Worm (Caenorhabditis elegans): ENCODE results near the gene clec-123.

The clec-123 gene

DNA sequence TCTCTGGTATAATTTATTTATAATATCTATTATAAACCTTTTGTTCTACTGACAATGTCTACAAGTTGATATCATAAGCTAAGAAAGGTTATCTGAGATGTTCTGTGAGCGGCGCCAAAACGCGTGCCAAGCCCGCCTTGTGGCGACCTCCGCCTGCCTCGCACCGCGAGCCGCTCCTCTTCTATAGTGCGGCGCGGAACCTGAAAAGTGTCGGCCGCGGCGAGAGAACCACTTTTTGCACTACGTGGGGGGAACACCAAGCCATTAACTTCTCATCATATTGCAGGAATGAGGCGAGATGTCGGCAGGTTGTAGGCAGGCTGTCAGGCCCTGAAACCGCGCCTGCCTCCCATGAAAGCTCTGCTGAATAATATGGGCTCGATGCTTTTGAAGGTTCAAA lies 745 bp upstream of the clec-123 start:
- TF ChIP-seq set-16 (GFP tag; IDR thresholded peaks at IDR 0.05) (peak; percentile 88), nhr-28 (tag; optimal IDR thresholded peaks at IDR 0.05) (no peak), snpc-4 (tag; optimal IDR thresholded peaks at IDR 0.05) (peak; percentile 53), lim-7 (GFP tag; IDR thresholded peaks at IDR 0.05) (no peak), arid-1 (GFP tag; conservative IDR thresholded peaks at IDR 0.05) (no peak), F10B5.3 (tag; optimal IDR thresholded peaks at IDR 0.05) (no peak), pha-4 (GFP tag; IDR thresholded peaks at IDR 0.05) (peak; percentile 22; the same call in 1 of the 2 replicates), pha-4 (tag; optimal IDR thresholded peaks at IDR 0.05) (no peak), nhr-77 (tag; optimal IDR thresholded peaks at IDR 0.05) (no peak)

DNA sequence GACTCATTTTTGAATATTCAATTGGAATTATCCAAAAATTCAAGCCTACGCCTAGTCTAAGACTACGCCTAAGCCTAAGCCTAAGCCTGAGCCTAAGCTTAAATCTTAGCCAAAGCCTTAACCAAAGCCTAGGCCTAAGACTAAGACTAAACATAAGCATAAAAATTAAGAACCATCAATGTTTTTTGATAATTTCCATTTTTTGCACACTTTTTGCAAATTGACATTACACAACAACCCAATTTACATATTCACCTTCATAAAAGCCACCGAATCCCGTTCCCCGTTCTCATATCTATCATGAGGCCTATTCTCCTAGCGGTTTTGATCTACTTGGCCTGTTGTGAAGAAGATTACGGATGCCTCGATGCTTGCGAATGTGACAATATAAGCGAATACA lies 3.4 kb downstream of the clec-123 start, which contains the start of gene T10D4.7:
T10D4.7 (plus strand) TSS at position 301 of the 400 bp plus-strand sequence.
- TF ChIP-seq mes-2 (tag; optimal IDR thresholded peaks at IDR 0.05; ENCODE audit: poor library complexity, severe bottlenecking) (no peak), Y105C5A.15 (GFP tag; IDR thresholded peaks at IDR 0.05) (no peak), cey-2 (tag; optimal IDR thresholded peaks at IDR 0.05; ENCODE audit: borderline replicate concordance, insufficient read depth) (no peak), ceh-82 (tag; optimal IDR thresholded peaks at IDR 0.05) (no peak), mep-1 (tag; optimal IDR thresholded peaks at IDR 0.05) (no peak), hif-1 (tag; optimal IDR thresholded peaks at IDR 0.05) (no peak), fkh-10 (GFP tag; optimal IDR thresholded peaks at IDR 0.05) (no peak), skn-1 (tag; optimal IDR thresholded peaks at IDR 0.05) (no peak), F10B5.3 (tag; optimal IDR thresholded peaks at IDR 0.05) (no peak), lim-7 (GFP tag; IDR thresholded peaks at IDR 0.05) (no peak), ceh-28 (tag; optimal IDR thresholded peaks at IDR 0.05) (no peak), duxl-1 (tag; optimal IDR thresholded peaks at IDR 0.05; ENCODE audit: poor library complexity) (no peak), spr-1 (tag; optimal IDR thresholded peaks at IDR 0.05) (no peak), saeg-2 (GFP tag; IDR thresholded peaks at IDR 0.05) (no peak)

DNA sequence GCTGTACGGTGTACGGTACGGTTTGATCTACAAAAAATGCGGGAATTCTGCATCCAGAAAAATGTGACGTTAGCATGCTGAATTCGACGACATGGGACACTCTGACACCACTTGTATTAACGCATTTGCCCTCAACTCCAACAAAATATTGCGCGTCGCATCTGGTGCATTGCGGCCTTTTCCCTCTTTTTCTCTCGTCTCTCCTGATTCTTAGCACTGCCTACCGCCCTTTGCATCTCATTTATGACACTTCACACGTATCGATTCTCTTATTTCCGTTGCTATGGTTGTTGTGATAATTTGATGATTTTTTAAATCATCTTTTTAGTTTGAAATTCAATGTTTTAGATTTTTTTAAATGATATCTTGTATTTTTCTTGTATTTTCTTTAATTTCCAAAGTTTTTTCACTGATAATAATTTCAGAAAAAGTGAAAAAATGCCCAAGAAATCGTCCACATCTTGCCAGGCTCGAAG lies 4.9 kb downstream of the clec-123 start, which contains the start of gene T10D4.6:
T10D4.6 (plus strand) TSS at position 426 of the 476 bp plus-strand sequence.
- TF ChIP-seq daf-19 (GFP tag; conservative IDR thresholded peaks at IDR 0.05) (no peak), mep-1 (tag; optimal IDR thresholded peaks at IDR 0.05) (no peak), cey-2 (tag; optimal IDR thresholded peaks at IDR 0.05; ENCODE audit: borderline replicate concordance, insufficient read depth) (no peak), ceh-44 (GFP tag; IDR thresholded peaks at IDR 0.05) (no peak), hmg-1.1 (GFP tag; IDR thresholded peaks at IDR 0.05) (peak; percentile 44; the same call in 1 of the 2 replicates), nhr-6 (tag; optimal IDR thresholded peaks at IDR 0.05) (peak; percentile 0), nhr-41 (GFP tag; IDR thresholded peaks at IDR 0.05) (no peak), dpl-1 (GFP tag; optimal IDR thresholded peaks at IDR 0.05) (peak; percentile 24), tra-1 (GFP tag; IDR thresholded peaks at IDR 0.05) (no peak), ctbp-1 (GFP tag; IDR thresholded peaks at IDR 0.05) (no peak), dmd-8 (GFP tag; IDR thresholded peaks at IDR 0.05) (no peak), duxl-1 (tag; optimal IDR thresholded peaks at IDR 0.05; ENCODE audit: poor library complexity) (no peak), aha-1 (tag) (no peak), lim-7 (GFP tag; IDR thresholded peaks at IDR 0.05) (no peak), lin-39 (tag; optimal IDR thresholded peaks at IDR 0.05) (no peak), unc-39 (tag; optimal IDR thresholded peaks at IDR 0.05) (no peak), ama-1 (optimal IDR thresholded peaks at IDR 0.05) (no peak), mdt-29 (GFP tag; IDR thresholded peaks at IDR 0.05) (no peak), egl-27 (tag; optimal IDR thresholded peaks at IDR 0.05) (no peak), arid-1 (GFP tag; conservative IDR thresholded peaks at IDR 0.05) (no peak), daf-16 (GFP tag; optimal IDR thresholded peaks at IDR 0.05) (no peak), daf-16 (tag; optimal IDR thresholded peaks at IDR 0.05) (no peak), unc-130 (GFP tag; optimal IDR thresholded peaks at IDR 0.05) (no peak), lin-29 (GFP tag; IDR thresholded peaks at IDR 0.05) (no peak), jun-1 (tag; optimal IDR thresholded peaks at IDR 0.05) (no peak), F44E2.7 (GFP tag; IDR thresholded peaks at IDR 0.05) (no peak), mes-2 (tag; optimal IDR thresholded peaks at IDR 0.05; ENCODE audit: poor library complexity, severe bottlenecking) (peak; percentile 47), madf-5 (GFP tag; IDR thresholded peaks at IDR 0.05) (no peak), spr-1 (tag; optimal IDR thresholded peaks at IDR 0.05) (no peak), zip-11 (GFP tag; IDR thresholded peaks at IDR 0.05) (no peak)
